Fruit fly (Drosophila melanogaster) whole organism, embryonic: ENCODE data around the gene GluClalpha.

Source experiments
- Abd-B ChIP-seq: fragments of 200-800 bp; sonication (Bioruptor generic); optimal IDR thresholded peaks from 2 replicates; lab custom pipeline; 2018; ENCODE audit warnings: missing biosample characterization, mild to moderate bottlenecking, missing genetic modification characterization, moderate library complexity
- CG10979 ChIP-seq: fragments of 200-800 bp; sonication (Bioruptor generic); optimal IDR thresholded peaks from 2 replicates; lab custom pipeline; 2018; ENCODE audit warnings: missing biosample characterization, mild to moderate bottlenecking, missing genetic modification characterization, moderate library complexity
- CG12942 ChIP-seq: fragments of 200-800 bp; sonication (Bioruptor generic); optimal IDR thresholded peaks from 3 replicates; lab custom pipeline; 2016; ENCODE audit warnings: missing biosample characterization, missing genetic modification characterization
- CG14860 ChIP-seq: fragments of 200-800 bp; sonication (Bioruptor generic); IDR thresholded peaks from 3 replicates; pipeline ENCODE4 v1.3.6; 2022; ENCODE audit warnings: missing biosample characterization, missing genetic modification characterization; ENCODE audit not compliant: partially characterized antibody
- CG17829 ChIP-seq: fragments of 200-800 bp; optimal IDR thresholded peaks from 2 replicates; lab custom pipeline; 2019; ENCODE audit warnings: missing biosample characterization, mild to moderate bottlenecking, missing genetic modification characterization, moderate library complexity
- CG18619 ChIP-seq: fragments of 200-800 bp; sonication (Bioruptor generic); optimal IDR thresholded peaks from 3 replicates; lab custom pipeline; 2017; ENCODE audit warnings: missing biosample characterization, mild to moderate bottlenecking, missing genetic modification characterization
- CG18764 ChIP-seq: fragments of 200-800 bp; sonication (Bioruptor generic); optimal IDR thresholded peaks from 3 replicates; lab custom pipeline; 2016; ENCODE audit warnings: missing biosample characterization, missing genetic modification characterization
- CG2116 ChIP-seq: fragments of 200-800 bp; sonication (Bioruptor generic); optimal IDR thresholded peaks from 3 replicates; lab custom pipeline; 2018; ENCODE audit warnings: missing biosample characterization, mild to moderate bottlenecking, missing genetic modification characterization
- CG31224 ChIP-seq: fragments of 200-800 bp; sonication (Bioruptor generic); IDR thresholded peaks from 2 replicates; pipeline ENCODE4 v1.3.6; 2022; ENCODE audit warnings: missing biosample characterization, missing genetic modification characterization
- CG32532 ChIP-seq: fragments of 200-800 bp; sonication (Bioruptor generic); IDR thresholded peaks from 2 replicates; pipeline ENCODE4 v1.3.6; 2022; ENCODE audit warnings: missing biosample characterization, missing genetic modification characterization
- CG34376 ChIP-seq: fragments of 200-800 bp; sonication (Bioruptor generic); optimal IDR thresholded peaks from 2 replicates; lab custom pipeline; 2018; ENCODE audit warnings: missing biosample characterization, mild to moderate bottlenecking, missing genetic modification characterization
- CG5953 ChIP-seq: fragments of 200-800 bp; sonication (Bioruptor generic); IDR thresholded peaks from 2 replicates; pipeline ENCODE4 v1.3.6; 2022; ENCODE audit warnings: missing biosample characterization, missing genetic modification characterization
- CG8388 ChIP-seq: fragments of 200-800 bp; sonication (Bioruptor generic); optimal IDR thresholded peaks from 2 replicates; lab custom pipeline; 2019; ENCODE audit warnings: missing biosample characterization, mild to moderate bottlenecking, missing genetic modification characterization, moderate library complexity
- CG9817 ChIP-seq: fragments of 200-800 bp; sonication (Bioruptor generic); optimal IDR thresholded peaks from 2 replicates; lab custom pipeline; 2018; ENCODE audit warnings: missing biosample characterization, mild to moderate bottlenecking, missing genetic modification characterization, moderate library complexity
- Dip2 ChIP-seq: fragments of 200-800 bp; sonication (Bioruptor generic); IDR thresholded peaks from 2 replicates; pipeline ENCODE4 v1.3.6; 2022; ENCODE audit warnings: missing biosample characterization, missing genetic modification characterization
- GATAe ChIP-seq: fragments of 200-800 bp; sonication (Bioruptor generic); conservative IDR thresholded peaks from 2 replicates; pipeline ENCODE4 v1.3.6; 2022; ENCODE audit warnings: missing biosample characterization, missing genetic modification characterization
- Hey ChIP-seq: fragments of 200-800 bp; sonication (Bioruptor generic); optimal IDR thresholded peaks from 3 replicates; lab custom pipeline; 2018; ENCODE audit warnings: missing biosample characterization, mild to moderate bottlenecking, missing genetic modification characterization
- Hr78 ChIP-seq, 2 experiments: fragments of 200-800 bp in 1 of 2; fragments of >200 bp in 1 of 2; sonication (Bioruptor generic) in 1 of 2; optimal IDR thresholded peaks; 2 replicates each; lab custom pipeline; 2017 to 2019; ENCODE audit warnings: missing biosample characterization in 2 of 2, missing genetic modification characterization in 2 of 2, mild to moderate bottlenecking in 1 of 2, moderate library complexity in 1 of 2
- Mes4 ChIP-seq: fragments of 200-800 bp; sonication (Bioruptor generic); optimal IDR thresholded peaks from 2 replicates; lab custom pipeline; 2016; ENCODE audit warnings: missing biosample characterization, missing genetic modification characterization
- Opbp ChIP-seq: fragments of 200-800 bp; sonication (Bioruptor generic); IDR thresholded peaks from 3 replicates; pipeline ENCODE4 v1.3.6; 2022; ENCODE audit warnings: missing biosample characterization, missing genetic modification characterization; ENCODE audit not compliant: partially characterized antibody
- Poxn ChIP-seq: fragments of 200-800 bp; sonication (Bioruptor generic); IDR thresholded peaks from 2 replicates; pipeline ENCODE4 v1.3.6; 2022; ENCODE audit warnings: missing biosample characterization, missing genetic modification characterization
- Scr ChIP-seq: fragments of 200-800 bp; sonication (Bioruptor generic); IDR thresholded peaks from 2 replicates; pipeline ENCODE4 v1.3.6; 2022; ENCODE audit warnings: missing biosample characterization, missing genetic modification characterization; ENCODE audit not compliant: partially characterized antibody
- Sin3A ChIP-seq: fragments of >200 bp; optimal IDR thresholded peaks from 2 replicates; lab custom pipeline; 2018
- Sox102F ChIP-seq: fragments of 200-800 bp; sonication (Bioruptor generic); optimal IDR thresholded peaks from 2 replicates; lab custom pipeline; 2018; ENCODE audit warnings: missing biosample characterization, mild to moderate bottlenecking, missing genetic modification characterization, moderate library complexity
- Xrp1 ChIP-seq: fragments of 200-800 bp; sonication (Bioruptor generic); IDR thresholded peaks from 2 replicates; pipeline ENCODE4 v1.3.6; 2022; ENCODE audit warnings: missing biosample characterization, missing genetic modification characterization
- YL-1 ChIP-seq: fragments of 200-800 bp; sonication (Bioruptor generic); optimal IDR thresholded peaks from 3 replicates; lab custom pipeline; 2017; ENCODE audit warnings: missing biosample characterization, mild to moderate bottlenecking, missing genetic modification characterization
- ab ChIP-seq: fragments of 200-800 bp; sonication (Bioruptor generic); optimal IDR thresholded peaks from 2 replicates; lab custom pipeline; 2016; ENCODE audit warnings: missing biosample characterization, missing genetic modification characterization
- ap ChIP-seq: fragments of 200-800 bp; sonication (Bioruptor generic); IDR thresholded peaks from 2 replicates; pipeline ENCODE4 v1.3.6; 2022; ENCODE audit warnings: missing biosample characterization, missing genetic modification characterization
- crol ChIP-seq: fragments of 200-800 bp; sonication (Bioruptor generic); IDR thresholded peaks from 2 replicates; pipeline ENCODE4 v1.3.6; 2022; ENCODE audit warnings: missing biosample characterization, missing genetic modification characterization
- exex ChIP-seq: fragments of 200-800 bp; sonication (Bioruptor generic); optimal IDR thresholded peaks from 4 replicates; lab custom pipeline; 2018; ENCODE audit warnings: missing biosample characterization, mild to moderate bottlenecking, missing genetic modification characterization, moderate library complexity
- fd3F ChIP-seq: fragments of 200-800 bp; sonication (Bioruptor generic); optimal IDR thresholded peaks from 2 replicates; lab custom pipeline; 2018; ENCODE audit warnings: missing biosample characterization, mild to moderate bottlenecking, missing genetic modification characterization, moderate library complexity
- fru ChIP-seq: fragments of >200 bp; optimal IDR thresholded peaks from 2 replicates; lab custom pipeline; 2017
- gsb ChIP-seq: fragments of 200-800 bp; sonication (Bioruptor generic); IDR thresholded peaks from 2 replicates; pipeline ENCODE4 v1.3.6; 2022; ENCODE audit warnings: missing biosample characterization, missing genetic modification characterization
- lov ChIP-seq, 2 experiments: fragments of 200-800 bp in 1 of 2; fragments of >200 bp in 1 of 2; sonication (Bioruptor generic) in 1 of 2; IDR thresholded peaks in 1 of 2; optimal IDR thresholded peaks in 1 of 2; 2 replicates in 1 of 2; 3 replicates in 1 of 2; pipeline versions ENCODE4 v1.3.6 to Lab custom; 2017 to 2022; ENCODE audit warnings: missing biosample characterization in 1 of 2, missing genetic modification characterization in 1 of 2
- nmo ChIP-seq: fragments of 200-800 bp; sonication (Bioruptor generic); optimal IDR thresholded peaks from 2 replicates; lab custom pipeline; 2018; ENCODE audit warnings: missing biosample characterization, mild to moderate bottlenecking, missing genetic modification characterization, moderate library complexity
- prd ChIP-seq, 3 experiments: fragments of >200 bp in 2 of 3; fragments of 200-800 bp in 1 of 3; sonication (Bioruptor generic) in 1 of 3; optimal IDR thresholded peaks in 2 of 3; IDR thresholded peaks in 1 of 3; 2 replicates in 2 of 3; 3 replicates in 1 of 3; pipeline versions ENCODE4 v1.3.6 to Lab custom; 2017 to 2022; ENCODE audit warnings: missing biosample characterization in 1 of 3, missing genetic modification characterization in 1 of 3
- sug ChIP-seq: fragments of 200-800 bp; optimal IDR thresholded peaks from 2 replicates; lab custom pipeline; 2019; ENCODE audit warnings: missing biosample characterization, mild to moderate bottlenecking, missing genetic modification characterization, moderate library complexity
- toy ChIP-seq: fragments of 200-800 bp; sonication (Bioruptor generic); IDR thresholded peaks from 2 replicates; pipeline ENCODE4 v1.3.6; 2022; ENCODE audit warnings: missing biosample characterization, missing genetic modification characterization
- ttk ChIP-seq: fragments of 200-800 bp; sonication (Bioruptor generic); IDR thresholded peaks from 2 replicates; pipeline ENCODE4 v2.1.2; 2022; ENCODE audit warnings: missing biosample characterization, missing genetic modification characterization
- vnd ChIP-seq: fragments of 200-800 bp; sonication (Bioruptor generic); IDR thresholded peaks from 3 replicates; pipeline ENCODE4 v1.3.6; 2022; ENCODE audit warnings: missing biosample characterization, missing genetic modification characterization; ENCODE audit not compliant: partially characterized antibody
- wek ChIP-seq: fragments of 200-800 bp; sonication (Bioruptor generic); optimal IDR thresholded peaks from 3 replicates; lab custom pipeline; 2018; ENCODE audit warnings: missing biosample characterization, mild to moderate bottlenecking, missing genetic modification characterization, moderate library complexity

GluClalpha gene

DNA sequence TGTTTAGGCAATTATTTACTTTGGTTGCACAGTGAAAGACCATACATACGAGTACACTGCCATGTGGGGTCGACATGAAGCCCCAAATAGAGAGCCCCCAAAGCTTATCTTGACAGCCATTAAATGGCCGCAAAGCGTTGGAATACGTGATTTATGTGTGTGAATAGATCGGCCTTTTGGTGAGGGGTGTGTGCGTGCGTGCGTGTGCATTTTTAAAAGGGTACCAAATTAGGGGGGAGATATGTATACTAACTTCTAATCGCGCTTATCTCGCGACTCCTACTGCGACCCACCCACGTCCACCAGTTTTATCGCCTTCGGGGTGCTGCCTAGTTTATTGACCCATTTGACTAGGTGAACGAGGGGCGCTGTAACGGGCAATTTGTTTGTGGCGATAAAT, 12.4 kb downstream of the GluClalpha start:
- no peak for TF ChIP-seq CG10979 (tag; lab: Kevin White, UChicago)
- no peak for TF ChIP-seq gsb (GFP tag; lab: Robert Waterston, UW)
- TF ChIP-seq ab, result no peak
- TF ChIP-seq CG9817 (tag; lab: Kevin White, UChicago), result no peak
- TF ChIP-seq Hey, result peak; percentile 65
- TF ChIP-seq prd (optimal IDR thresholded peaks at IDR 0.05; lab: Kevin White, UChicago), result no peak
- TF ChIP-seq prd (GFP tag; IDR thresholded peaks at IDR 0.05; lab: Robert Waterston, UW), result no peak
- no peak for TF ChIP-seq Scr (GFP tag; lab: Robert Waterston, UW)
- TF ChIP-seq Sin3A (lab: Kevin White, UChicago), result no peak
- no peak for TF ChIP-seq vnd (GFP tag; lab: Robert Waterston, UW)
- no peak for TF ChIP-seq CG18764
- no peak for TF ChIP-seq CG17829 (tag; lab: Kevin White, UChicago)
- no peak for TF ChIP-seq Sox102F (GFP tag; lab: Kevin White, UChicago)
- no peak for TF ChIP-seq ap
- TF ChIP-seq fru (lab: Kevin White, UChicago), result no peak
- TF ChIP-seq sug (tag; lab: Kevin White, UChicago), result peak; percentile 92
- TF ChIP-seq lov (optimal IDR thresholded peaks at IDR 0.05; lab: Kevin White, UChicago), result no peak
- no peak for TF ChIP-seq lov (GFP tag; IDR thresholded peaks at IDR 0.05; lab: Robert Waterston, UW)
- TF ChIP-seq CG5953 (GFP tag; lab: Robert Waterston, UW), result no peak
- TF ChIP-seq GATAe, result 0 out of 2 replicates have a peak, but pooled peaks have one; percentile 30
- peak; percentile 8 for TF ChIP-seq exex (tag; lab: Kevin White, UChicago)
- TF ChIP-seq CG14860 (GFP tag; lab: Robert Waterston, UW), result no peak
- no peak for TF ChIP-seq Mes4 (GFP tag; lab: Kevin White, UChicago)
- peak; percentile 43; the same call in 1 of the 2 replicates for TF ChIP-seq crol (GFP tag; lab: Robert Waterston, UW)
- TF ChIP-seq Poxn (GFP tag; lab: Robert Waterston, UW), result no peak
- TF ChIP-seq YL-1 (GFP tag; lab: Kevin White, UChicago), result no peak
- no peak for TF ChIP-seq CG32532 (GFP tag; lab: Robert Waterston, UW)
- no peak for TF ChIP-seq Xrp1 (GFP tag; lab: Robert Waterston, UW)
- no peak for TF ChIP-seq nmo (GFP tag; lab: Kevin White, UChicago)
- no peak for TF ChIP-seq CG12942
- no peak for TF ChIP-seq Opbp (GFP tag; lab: Robert Waterston, UW)
- no peak for TF ChIP-seq CG31224 (GFP tag; lab: Robert Waterston, UW)
- no peak for TF ChIP-seq fd3F (GFP tag; lab: Kevin White, UChicago)
- TF ChIP-seq CG2116 (GFP tag; lab: Kevin White, UChicago), result no peak
- TF ChIP-seq ttk (GFP tag; lab: Robert Waterston, UW), result 0 out of 2 replicates have a peak, but pooled peaks have one; percentile 30
- TF ChIP-seq Hr78 (GFP tag; optimal IDR thresholded peaks at IDR 0.05; lab: Kevin White, UChicago), result peak in 1 of 2 experiments; percentile 68
- no peak for TF ChIP-seq Abd-B (GFP tag; lab: Kevin White, UChicago)
- no peak for TF ChIP-seq CG8388 (GFP tag; lab: Kevin White, UChicago)
- TF ChIP-seq toy (GFP tag; lab: Robert Waterston, UW), result no peak
- no peak for TF ChIP-seq CG18619 (GFP tag; lab: Kevin White, UChicago)
- TF ChIP-seq CG34376, result no peak
- no peak for TF ChIP-seq Dip2
- TF ChIP-seq wek (GFP tag; lab: Kevin White, UChicago), result no peak
